Fruit fly (Drosophila melanogaster) whole organism, adult: ENCODE data around the gene CG46399.

Source experiments
- CG12768 ChIP-seq: fragments of 200-800 bp; sonication (Bioruptor generic); optimal IDR thresholded peaks from 2 replicates; lab custom pipeline; 2017; ENCODE audit warnings: missing biosample characterization, missing genetic modification characterization, mild to moderate bottlenecking, moderate library complexity, missing genetic modification reagents
- CG1620 ChIP-seq: fragments of 200-800 bp; sonication (Bioruptor generic); optimal IDR thresholded peaks from 2 replicates; lab custom pipeline; 2016; ENCODE audit warnings: missing biosample characterization, missing genetic modification characterization
- CG33017 ChIP-seq: fragments of 200-800 bp; sonication (Bioruptor generic); optimal IDR thresholded peaks from 2 replicates; lab custom pipeline; 2018; ENCODE audit warnings: missing biosample characterization, mild to moderate bottlenecking, missing genetic modification characterization, moderate library complexity
- CG7045 ChIP-seq: fragments of 200-800 bp; sonication (Bioruptor generic); optimal IDR thresholded peaks from 2 replicates; lab custom pipeline; 2017; ENCODE audit warnings: missing biosample characterization, mild to moderate bottlenecking, missing genetic modification characterization
- CG7101 ChIP-seq: fragments of 200-800 bp; sonication (Bioruptor generic); optimal IDR thresholded peaks from 2 replicates; lab custom pipeline; 2018; ENCODE audit warnings: missing biosample characterization, mild to moderate bottlenecking, missing genetic modification characterization, moderate library complexity
- Clk ChIP-seq: fragments of 200-800 bp; sonication (Bioruptor generic); optimal IDR thresholded peaks from 2 replicates; lab custom pipeline; 2017; ENCODE audit warnings: missing biosample characterization, missing genetic modification characterization
- Crg-1 ChIP-seq: fragments of 200-800 bp; sonication (Bioruptor generic); optimal IDR thresholded peaks from 2 replicates; lab custom pipeline; 2016; ENCODE audit warnings: missing biosample characterization, missing genetic modification characterization
- bab1 ChIP-seq: fragments of 200-800 bp; sonication (Bioruptor generic); optimal IDR thresholded peaks from 3 replicates; lab custom pipeline; 2019; ENCODE audit warnings: missing biosample characterization, mild to moderate bottlenecking, missing genetic modification characterization, moderate library complexity
- cic ChIP-seq: fragments of 200-800 bp; sonication (Bioruptor generic); optimal IDR thresholded peaks from 2 replicates; lab custom pipeline; 2017; ENCODE audit warnings: missing biosample characterization, mild to moderate bottlenecking, missing genetic modification characterization, moderate library complexity
- cnc ChIP-seq, 2 experiments: fragments of >200 bp; optimal IDR thresholded peaks; 2 replicates each; lab custom pipeline; 2017
- kay ChIP-seq: fragments of 200-800 bp; sonication (Bioruptor generic); peaks from one replicate; lab custom pipeline; 2016; ENCODE audit warnings: missing biosample characterization, missing genetic modification characterization, borderline replicate concordance
- tj ChIP-seq: fragments of 200-800 bp; sonication (Bioruptor generic); optimal IDR thresholded peaks from 3 replicates; lab custom pipeline; 2017; ENCODE audit warnings: missing biosample characterization, mild to moderate bottlenecking, missing genetic modification characterization, moderate library complexity

DNA sequence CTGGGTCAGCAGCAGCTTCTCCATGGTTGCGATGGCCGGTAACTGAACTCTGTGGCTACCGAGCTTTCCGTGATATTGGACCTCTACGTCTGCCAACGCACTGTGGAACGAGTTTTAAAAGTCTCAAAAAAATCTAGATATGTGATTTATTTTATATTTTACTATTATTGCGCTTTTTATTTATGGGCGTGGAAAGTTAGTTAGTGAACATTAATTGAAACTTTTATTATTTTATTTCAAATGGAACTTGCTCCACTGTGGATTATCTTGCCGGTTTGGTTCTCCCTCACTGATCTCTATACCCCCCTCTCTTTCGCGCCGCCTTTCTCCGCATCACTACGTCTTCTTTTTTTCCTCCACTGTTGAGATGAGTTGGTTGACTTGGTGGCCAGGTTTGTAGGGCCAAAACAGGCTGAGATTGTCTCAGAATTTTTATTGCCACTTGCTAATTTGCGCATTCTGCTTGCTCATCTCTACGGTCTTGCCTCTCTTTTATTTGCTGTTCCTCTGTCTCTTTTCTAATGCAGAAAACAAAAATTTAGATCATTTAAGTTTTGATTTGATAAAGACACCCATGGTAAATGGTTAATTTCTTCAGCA lies 10.2 kb upstream of the CG46399 start, which contains the start of gene CG9522:
- TF ChIP-seq tj (GFP tag; lab: Kevin White, UChicago), result no peak
- no peak for TF ChIP-seq CG1620 (GFP tag; lab: Kevin White, UChicago)
- TF ChIP-seq Clk (GFP tag; lab: Kevin White, UChicago), result no peak
- TF ChIP-seq bab1 (GFP tag; lab: Kevin White, UChicago), result no peak
- no peak for TF ChIP-seq cic (GFP tag; lab: Kevin White, UChicago)
- TF ChIP-seq Crg-1 (GFP tag; lab: Kevin White, UChicago), result no peak
- TF ChIP-seq CG33017 (tag; lab: Kevin White, UChicago), result no peak
- TF ChIP-seq kay (GFP tag; lab: Kevin White, UChicago), result no peak
- no peak for TF ChIP-seq CG7101 (tag; lab: Kevin White, UChicago)
- TF ChIP-seq cnc (optimal IDR thresholded peaks at IDR 0.05; lab: Kevin White, UChicago), result no peak
- TF ChIP-seq CG12768, result no peak
- no peak for TF ChIP-seq CG7045 (GFP tag; lab: Kevin White, UChicago)
